Worm (Caenorhabditis elegans): ENCODE data around the gene F32E10.8.

Gene F32E10.8

ce11 chrIV:7549844-7550243 lies 17.6 kb upstream of the F32E10.8 start (continued):
- TF ChIP-seq lin-13 (GFP tag; optimal IDR thresholded peaks at IDR 0.05) (no peak), unc-55 (GFP tag; optimal IDR thresholded peaks at IDR 0.05) (no peak), nhr-10 (tag; optimal IDR thresholded peaks at IDR 0.05) (no peak), mbf-1 (tag; optimal IDR thresholded peaks at IDR 0.05) (no peak), ama-1 (optimal IDR thresholded peaks at IDR 0.05) (no peak), C34F6.9 (tag; optimal IDR thresholded peaks at IDR 0.05) (peak; percentile 28), nhr-6 (tag; optimal IDR thresholded peaks at IDR 0.05) (no peak), snpc-4 (tag; optimal IDR thresholded peaks at IDR 0.05) (no peak), mdl-1 (tag; optimal IDR thresholded peaks at IDR 0.05) (no peak), unc-39 (tag; optimal IDR thresholded peaks at IDR 0.05) (no peak), ztf-11 (tag; optimal IDR thresholded peaks at IDR 0.05) (no peak), zag-1 (tag; optimal IDR thresholded peaks at IDR 0.05) (no peak), ztf-1 (GFP tag; conservative IDR thresholded peaks at IDR 0.05) (no peak), egl-27 (tag; optimal IDR thresholded peaks at IDR 0.05) (no peak), aly-2 (tag; optimal IDR thresholded peaks at IDR 0.05) (no peak), alr-1 (tag; optimal IDR thresholded peaks at IDR 0.05) (no peak), ztf-4 (tag; optimal IDR thresholded peaks at IDR 0.05) (no peak), nhr-12 (tag; optimal IDR thresholded peaks at IDR 0.05) (no peak), peb-1 (tag; optimal IDR thresholded peaks at IDR 0.05) (no peak), fos-1 (tag; optimal IDR thresholded peaks at IDR 0.05) (peak; percentile 54), mab-5 (tag; optimal IDR thresholded peaks at IDR 0.05) (no peak), elt-1 (tag; optimal IDR thresholded peaks at IDR 0.05) (no peak), gmeb-1 (tag; optimal IDR thresholded peaks at IDR 0.05) (no peak), sma-3 (GFP tag; optimal IDR thresholded peaks at IDR 0.05) (no peak)

DNA sequence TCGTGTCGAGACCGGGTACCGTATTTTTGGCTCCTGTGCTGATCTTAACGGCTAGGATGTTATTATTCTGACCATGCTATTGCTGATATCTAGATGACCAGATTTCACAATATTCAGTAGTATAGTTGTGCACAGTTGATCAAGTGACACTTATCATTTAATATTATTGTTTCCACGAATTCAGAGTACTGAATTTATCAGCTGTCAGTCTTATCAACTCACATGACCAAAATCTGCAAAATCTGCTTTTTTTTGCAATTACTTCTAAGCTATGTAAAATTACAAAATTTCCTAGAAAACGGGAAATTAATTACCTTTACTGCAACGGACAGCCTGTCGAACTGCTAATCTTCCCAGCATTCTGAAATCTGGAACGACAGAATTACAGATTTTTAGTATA lies 17.0 kb upstream of the F32E10.8 start, which contains the start of gene pam-1:
pam-1 (minus strand) TSS at position 368 of the 400 bp plus-strand sequence.
- TF ChIP-seq aly-2 (tag; optimal IDR thresholded peaks at IDR 0.05) (no peak), snpc-4 (tag; optimal IDR thresholded peaks at IDR 0.05) (no peak), lin-13 (GFP tag; optimal IDR thresholded peaks at IDR 0.05) (no peak), mbf-1 (tag; optimal IDR thresholded peaks at IDR 0.05) (no peak), ztf-11 (tag; optimal IDR thresholded peaks at IDR 0.05) (no peak), elt-1 (tag; optimal IDR thresholded peaks at IDR 0.05) (no peak), ceh-16 (tag; optimal IDR thresholded peaks at IDR 0.05) (no peak)

- TF ChIP-seq elt-3 (tag; optimal IDR thresholded peaks at IDR 0.05) (no peak), unc-62 (GFP tag; optimal IDR thresholded peaks at IDR 0.05) (no peak), unc-55 (GFP tag; optimal IDR thresholded peaks at IDR 0.05) (no peak), ztf-11 (tag; optimal IDR thresholded peaks at IDR 0.05) (no peak), mbf-1 (tag; optimal IDR thresholded peaks at IDR 0.05) (no peak), elt-1 (tag; optimal IDR thresholded peaks at IDR 0.05) (no peak), C34F6.9 (tag; optimal IDR thresholded peaks at IDR 0.05) (no peak), blmp-1 (tag; optimal IDR thresholded peaks at IDR 0.05; ENCODE audit: insufficient read depth) (no peak), nhr-23 (tag; optimal IDR thresholded peaks at IDR 0.05) (no peak), nhr-25 (tag; optimal IDR thresholded peaks at IDR 0.05) (no peak), mdl-1 (tag; optimal IDR thresholded peaks at IDR 0.05) (no peak), skn-1 (tag; optimal IDR thresholded peaks at IDR 0.05) (no peak), gmeb-1 (tag; optimal IDR thresholded peaks at IDR 0.05) (no peak), lin-11 (tag; optimal IDR thresholded peaks at IDR 0.05) (no peak), lsy-2 (tag; optimal IDR thresholded peaks at IDR 0.05) (no peak), sem-4 (tag; optimal IDR thresholded peaks at IDR 0.05) (no peak)
These were observed 16.2 kb upstream of the F32E10.8 start for ce11 chrIV:7551254-7551653.

ce11 chrIV:7552100-7552499 lies 15.3 kb upstream of the F32E10.8 start:
- TF ChIP-seq C34F6.9 (tag; optimal IDR thresholded peaks at IDR 0.05) = no peak
- no peak for TF ChIP-seq ZK546.5 (tag; optimal IDR thresholded peaks at IDR 0.05)
- TF ChIP-seq sma-3 (GFP tag; optimal IDR thresholded peaks at IDR 0.05) = no peak
- no peak for TF ChIP-seq blmp-1 (tag; optimal IDR thresholded peaks at IDR 0.05; ENCODE audit: insufficient read depth)
- TF ChIP-seq nhr-21 (tag; optimal IDR thresholded peaks at IDR 0.05) = no peak
- no peak for TF ChIP-seq mbf-1 (tag; optimal IDR thresholded peaks at IDR 0.05)

Data from whole organism, L2 larva.